Worm (Caenorhabditis elegans) whole organism, L3 larva: ENCODE measurements around the gene inx-18.

ENCODE experiments used
- ZK546.5 ChIP-seq: sonication (generic microtip); optimal IDR thresholded peaks from 2 replicates; lab custom pipeline; 2017; ENCODE audit warnings: missing biosample characterization, missing genetic modification characterization
- ama-1 ChIP-seq: fragments of 150-350 bp; optimal IDR thresholded peaks from 2 replicates; lab custom pipeline; 2018
- ceh-28 ChIP-seq: fragments of 150-350 bp; optimal IDR thresholded peaks from 2 replicates; lab custom pipeline; 2014; ENCODE audit warnings: missing biosample characterization, missing genetic modification reagents, missing genetic modification characterization
- egl-27 ChIP-seq: sonication (generic microtip); optimal IDR thresholded peaks from 4 replicates; lab custom pipeline; 2017; ENCODE audit warnings: missing biosample characterization, missing genetic modification reagents, missing genetic modification characterization
- eor-1 ChIP-seq, 2 experiments: fragments of 150-350 bp; optimal IDR thresholded peaks; 2 replicates each; lab custom pipeline; 2014 to 2018; ENCODE audit warnings: missing biosample characterization in 2 of 2, missing genetic modification characterization in 2 of 2
- lsy-12 ChIP-seq: sonication (generic microtip); optimal IDR thresholded peaks from 2 replicates; lab custom pipeline; 2016; ENCODE audit warnings: mild to moderate bottlenecking, missing genetic modification characterization, missing compliant biosample characterization
- pha-4 ChIP-seq: fragments of 150-350 bp; optimal IDR thresholded peaks from 2 replicates; lab custom pipeline; 2014; ENCODE audit warnings: missing biosample characterization, missing genetic modification reagents, missing genetic modification characterization
- pqm-1 ChIP-seq: fragments of 150-350 bp; optimal IDR thresholded peaks from 2 replicates; lab custom pipeline; 2017; ENCODE audit warnings: missing biosample characterization, missing genetic modification characterization, inconsistent platforms
- sea-2 ChIP-seq: fragments of 150-350 bp; sonication (generic microtip); optimal IDR thresholded peaks from 4 replicates; lab custom pipeline; 2014; ENCODE audit warnings: missing biosample characterization, missing genetic modification reagents, missing genetic modification characterization
- snpc-4 ChIP-seq: fragments of 150-350 bp; optimal IDR thresholded peaks from 2 replicates; lab custom pipeline; 2014; ENCODE audit warnings: missing biosample characterization, missing genetic modification characterization
- unc-62 ChIP-seq: fragments of 150-350 bp; sonication (generic microtip); optimal IDR thresholded peaks from 4 replicates; lab custom pipeline; 2014; ENCODE audit warnings: missing biosample characterization, missing genetic modification reagents, missing genetic modification characterization
- ztf-11 ChIP-seq: fragments of 150-350 bp; optimal IDR thresholded peaks from 2 replicates; lab custom pipeline; 2014; ENCODE audit warnings: missing biosample characterization, missing genetic modification characterization

DNA sequence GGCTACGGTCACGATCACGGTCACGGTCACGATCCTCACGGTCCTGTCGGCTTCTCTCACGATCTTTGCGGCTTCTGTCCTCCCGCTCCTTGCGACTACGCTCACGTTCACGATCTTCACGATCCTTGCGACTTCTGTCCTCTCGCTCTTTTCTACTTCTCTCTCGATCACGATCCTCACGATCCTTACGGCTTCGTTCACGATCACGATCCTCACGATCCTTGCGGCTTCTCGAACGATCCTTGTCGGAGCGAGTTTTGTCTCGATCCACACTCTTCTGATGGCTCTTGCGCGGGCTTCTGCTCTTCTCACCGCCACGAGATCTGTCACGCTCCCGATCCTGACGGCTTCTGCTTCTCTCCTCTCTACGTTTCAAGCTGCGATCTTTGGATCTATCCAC, 25.6 kb upstream of the inx-18 start:
- TF ChIP-seq unc-62 (GFP tag; lab: Kevin White, UChicago) = no peak
- no peak for TF ChIP-seq ZK546.5 (tag; lab: Kevin White, UChicago)
- no peak for TF ChIP-seq lsy-12 (tag; lab: Kevin White, UChicago)
- no peak for TF ChIP-seq pha-4 (tag; lab: Kevin White, UChicago)
- TF ChIP-seq sea-2 (GFP tag; lab: Kevin White, UChicago) = no peak
- no peak for TF ChIP-seq ceh-28 (tag; lab: Kevin White, UChicago)
- no peak for TF ChIP-seq pqm-1
- no peak for TF ChIP-seq ama-1 (lab: Kevin White, UChicago)
- no peak for TF ChIP-seq egl-27 (tag; lab: Kevin White, UChicago)
- TF ChIP-seq ztf-11 (tag; lab: Kevin White, UChicago) = no peak
- no peak for TF ChIP-seq eor-1 (tag; optimal IDR thresholded peaks at IDR 0.05; lab: Kevin White, UChicago)
- TF ChIP-seq snpc-4 (tag; lab: Kevin White, UChicago) = no peak
